Fruit fly (Drosophila melanogaster) whole organism, prepupa: ENCODE data around the gene CstF64.

Experiments used
- CG6854 ChIP-seq: fragments of 200-800 bp; sonication (Bioruptor generic); optimal IDR thresholded peaks from 2 replicates; lab custom pipeline; 2017; ENCODE audit warnings: missing biosample characterization, mild to moderate bottlenecking, missing genetic modification characterization
- eg ChIP-seq: fragments of 200-800 bp; sonication (Bioruptor generic); IDR thresholded peaks from 3 replicates; pipeline ENCODE4 v1.3.6; 2022; ENCODE audit warnings: missing biosample characterization, missing genetic modification characterization

DNA sequence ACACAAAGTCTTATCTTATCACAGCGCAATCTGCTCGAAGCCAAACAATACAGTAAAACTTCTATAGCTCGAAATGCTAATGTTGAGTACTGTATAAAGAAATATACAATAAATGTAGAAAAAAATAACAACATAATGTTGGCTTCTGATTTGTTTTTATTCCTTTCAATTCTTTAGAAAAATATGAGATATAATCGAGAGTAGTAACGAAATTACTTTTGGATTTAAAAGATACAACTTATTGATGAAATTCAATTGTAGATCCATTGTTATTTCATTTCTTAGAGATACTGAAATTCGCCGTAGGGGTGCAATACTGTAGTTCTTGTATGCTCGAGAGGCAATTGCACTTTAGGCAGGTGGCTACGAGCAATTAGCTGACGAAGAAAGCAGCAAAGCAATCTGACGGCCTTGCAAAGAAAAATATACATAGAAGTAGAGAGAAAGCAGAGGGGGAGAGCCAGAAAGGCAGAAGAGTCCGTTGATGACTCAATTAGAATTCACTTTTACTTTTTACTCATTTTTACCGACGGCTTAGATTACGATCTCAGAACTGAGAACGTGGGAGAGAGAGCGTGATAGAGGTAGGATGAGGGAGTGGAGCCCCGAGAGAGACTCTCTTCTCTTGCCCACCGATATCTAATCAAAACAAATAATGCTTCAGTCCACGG is 11.2 kb downstream of the CstF64 start:
- TF ChIP-seq CG6854 = no peak
- TF ChIP-seq eg (GFP tag; lab: Robert Waterston, UW) = peak; percentile 55; the same call in 2 of the 3 replicates
